Fruit fly (Drosophila melanogaster) whole organism, embryonic: ENCODE data around the gene CG44385.

Experiments used
- Bgb ChIP-seq: fragments of 200-800 bp; sonication (Bioruptor generic); IDR thresholded peaks from 2 replicates; pipeline ENCODE4 v1.3.6; 2022; ENCODE audit warnings: missing biosample characterization, missing genetic modification characterization; ENCODE audit not compliant: partially characterized antibody
- BtbVII ChIP-seq: fragments of 200-800 bp; sonication (Bioruptor generic); optimal IDR thresholded peaks from 3 replicates; lab custom pipeline; 2017; ENCODE audit warnings: missing biosample characterization, mild to moderate bottlenecking, missing genetic modification characterization
- CG11560 ChIP-seq: fragments of 200-800 bp; sonication (Bioruptor generic); IDR thresholded peaks from 3 replicates; pipeline ENCODE4 v1.3.6; 2022; ENCODE audit warnings: missing biosample characterization, missing genetic modification characterization
- CG12391 ChIP-seq: fragments of 200-800 bp; sonication (Bioruptor generic); optimal IDR thresholded peaks from 3 replicates; lab custom pipeline; 2018; ENCODE audit warnings: missing biosample characterization, mild to moderate bottlenecking, missing genetic modification characterization, moderate library complexity
- CG15514 ChIP-seq: fragments of 200-800 bp; sonication (Bioruptor generic); optimal IDR thresholded peaks from 3 replicates; lab custom pipeline; 2017; ENCODE audit warnings: missing biosample characterization, missing genetic modification characterization, mild to moderate bottlenecking, moderate library complexity, missing genetic modification reagents
- CG15601 ChIP-seq: fragments of 200-800 bp; sonication (Bioruptor generic); optimal IDR thresholded peaks from 3 replicates; lab custom pipeline; 2019; ENCODE audit warnings: missing biosample characterization, mild to moderate bottlenecking, missing genetic modification characterization, moderate library complexity
- CG16813 ChIP-seq: fragments of 200-800 bp; sonication (Bioruptor generic); IDR thresholded peaks from 3 replicates; pipeline ENCODE4 v1.3.6; 2022; ENCODE audit warnings: missing biosample characterization, missing genetic modification characterization; ENCODE audit not compliant: partially characterized antibody
- CG2116 ChIP-seq: fragments of 200-800 bp; sonication (Bioruptor generic); optimal IDR thresholded peaks from 3 replicates; lab custom pipeline; 2018; ENCODE audit warnings: missing biosample characterization, mild to moderate bottlenecking, missing genetic modification characterization
- CG2129 ChIP-seq: fragments of 200-800 bp; sonication (Bioruptor generic); IDR thresholded peaks from 2 replicates; pipeline ENCODE4 v1.3.6; 2022; ENCODE audit warnings: missing biosample characterization, missing genetic modification characterization; ENCODE audit not compliant: partially characterized antibody
- CG34224 ChIP-seq: fragments of 200-800 bp; sonication (Bioruptor generic); IDR thresholded peaks from 3 replicates; pipeline ENCODE4 v1.3.6; 2022; ENCODE audit warnings: missing biosample characterization, missing genetic modification characterization; ENCODE audit not compliant: partially characterized antibody
- CG6791 ChIP-seq: fragments of 200-800 bp; sonication (Bioruptor generic); IDR thresholded peaks from 3 replicates; pipeline ENCODE4 v1.3.6; 2022; ENCODE audit warnings: missing biosample characterization, missing genetic modification characterization; ENCODE audit not compliant: partially characterized antibody
- CG7963 ChIP-seq: fragments of 200-800 bp; sonication (Bioruptor generic); IDR thresholded peaks from 3 replicates; pipeline ENCODE4 v1.3.6; 2022; ENCODE audit warnings: missing biosample characterization, missing genetic modification characterization; ENCODE audit not compliant: partially characterized antibody
- Dip2 ChIP-seq: fragments of 200-800 bp; sonication (Bioruptor generic); IDR thresholded peaks from 2 replicates; pipeline ENCODE4 v1.3.6; 2022; ENCODE audit warnings: missing biosample characterization, missing genetic modification characterization
- Dll ChIP-seq: fragments of 200-800 bp; sonication (Bioruptor generic); IDR thresholded peaks from 4 replicates; pipeline ENCODE4 v1.3.6; 2022; ENCODE audit warnings: missing biosample characterization, missing genetic modification characterization; ENCODE audit not compliant: partially characterized antibody
- Doc3 ChIP-seq: fragments of 200-800 bp; sonication (Bioruptor generic); IDR thresholded peaks from 3 replicates; pipeline ENCODE4 v1.3.6; 2022; ENCODE audit warnings: missing biosample characterization, missing genetic modification characterization; ENCODE audit not compliant: partially characterized antibody
- Dp ChIP-seq: fragments of 200-800 bp; sonication (Bioruptor generic); optimal IDR thresholded peaks from 2 replicates; lab custom pipeline; 2018; ENCODE audit warnings: missing biosample characterization, mild to moderate bottlenecking, missing genetic modification characterization, moderate library complexity
- Dref ChIP-seq: fragments of 200-800 bp; sonication (Bioruptor generic); IDR thresholded peaks from 2 replicates; pipeline ENCODE4 v1.3.6; 2022; ENCODE audit warnings: missing biosample characterization, missing genetic modification characterization
- HLH4C ChIP-seq: fragments of 200-800 bp; sonication (Bioruptor generic); IDR thresholded peaks from 3 replicates; pipeline ENCODE4 v1.3.6; 2022; ENCODE audit warnings: missing biosample characterization, missing genetic modification characterization; ENCODE audit not compliant: partially characterized antibody
- MBD-R2 ChIP-seq: fragments of 200-800 bp; sonication (Bioruptor generic); IDR thresholded peaks from 2 replicates; pipeline ENCODE4 v1.3.6; 2022; ENCODE audit warnings: missing biosample characterization, missing genetic modification characterization
- MESR4 ChIP-seq: fragments of 200-800 bp; sonication (Bioruptor generic); optimal IDR thresholded peaks from 2 replicates; lab custom pipeline; 2018; ENCODE audit warnings: missing biosample characterization, mild to moderate bottlenecking, missing genetic modification characterization, moderate library complexity
- Med ChIP-seq: fragments of 200-800 bp; sonication (Bioruptor generic); peaks from one replicate; lab custom pipeline; 2016; ENCODE audit warnings: missing biosample characterization, missing genetic modification characterization, mild to moderate bottlenecking, inconsistent platforms, moderate library complexity
- Opbp ChIP-seq: fragments of 200-800 bp; sonication (Bioruptor generic); IDR thresholded peaks from 3 replicates; pipeline ENCODE4 v1.3.6; 2022; ENCODE audit warnings: missing biosample characterization, missing genetic modification characterization; ENCODE audit not compliant: partially characterized antibody
- amos ChIP-seq: fragments of 200-800 bp; sonication (Bioruptor generic); IDR thresholded peaks from 2 replicates; pipeline ENCODE4 v1.3.6; 2022; ENCODE audit warnings: missing biosample characterization, missing genetic modification characterization; ENCODE audit not compliant: partially characterized antibody
- ato ChIP-seq: fragments of 200-800 bp; sonication (Bioruptor generic); IDR thresholded peaks from 2 replicates; pipeline ENCODE4 v1.3.6; 2022; ENCODE audit warnings: missing biosample characterization, missing genetic modification characterization; ENCODE audit not compliant: partially characterized antibody
- caup ChIP-seq: fragments of 200-800 bp; sonication (Bioruptor generic); optimal IDR thresholded peaks from 3 replicates; lab custom pipeline; 2017; ENCODE audit warnings: missing biosample characterization, mild to moderate bottlenecking, missing genetic modification characterization, moderate library complexity; ENCODE audit not compliant: severe bottlenecking
- chinmo ChIP-seq: fragments of 200-800 bp; sonication (Bioruptor generic); IDR thresholded peaks from 4 replicates; pipeline ENCODE4 v1.3.6; 2022; ENCODE audit warnings: missing biosample characterization, missing genetic modification characterization; ENCODE audit not compliant: partially characterized antibody
- dan ChIP-seq: fragments of 200-800 bp; sonication (Bioruptor generic); IDR thresholded peaks from 2 replicates; pipeline ENCODE4 v1.3.6; 2022; ENCODE audit warnings: missing biosample characterization, missing genetic modification characterization
- gfzf ChIP-seq: fragments of 200-800 bp; sonication (Bioruptor generic); optimal IDR thresholded peaks from 2 replicates; lab custom pipeline; 2016; ENCODE audit warnings: missing biosample characterization, mild to moderate bottlenecking, missing genetic modification characterization, moderate library complexity
- hb ChIP-seq: fragments of 200-800 bp; sonication (Bioruptor generic); IDR thresholded peaks from 3 replicates; pipeline ENCODE4 v1.3.6; 2022; ENCODE audit warnings: missing biosample characterization, missing genetic modification characterization; ENCODE audit not compliant: partially characterized antibody
- inv ChIP-seq: fragments of 200-800 bp; sonication (Bioruptor generic); IDR thresholded peaks from 2 replicates; pipeline ENCODE4 v1.3.6; 2022; ENCODE audit warnings: missing biosample characterization, missing genetic modification characterization; ENCODE audit not compliant: partially characterized antibody
- knrl ChIP-seq: fragments of 200-800 bp; sonication (Bioruptor generic); IDR thresholded peaks from 3 replicates; pipeline ENCODE4 v1.3.6; 2022; ENCODE audit warnings: missing biosample characterization, missing genetic modification characterization; ENCODE audit not compliant: partially characterized antibody
- lbe ChIP-seq: fragments of 200-800 bp; sonication (Bioruptor generic); optimal IDR thresholded peaks from 2 replicates; lab custom pipeline; 2016; ENCODE audit warnings: missing biosample characterization, mild to moderate bottlenecking, missing genetic modification characterization
- nerfin-2 ChIP-seq: fragments of 200-800 bp; sonication (Bioruptor generic); IDR thresholded peaks from 2 replicates; pipeline ENCODE4 v1.3.6; 2022; ENCODE audit warnings: missing biosample characterization, missing genetic modification characterization; ENCODE audit not compliant: partially characterized antibody
- nmo ChIP-seq: fragments of 200-800 bp; sonication (Bioruptor generic); optimal IDR thresholded peaks from 2 replicates; lab custom pipeline; 2018; ENCODE audit warnings: missing biosample characterization, mild to moderate bottlenecking, missing genetic modification characterization, moderate library complexity
- pzg ChIP-seq: fragments of 200-800 bp; sonication (Bioruptor generic); optimal IDR thresholded peaks from 3 replicates; lab custom pipeline; 2018; ENCODE audit warnings: missing biosample characterization, mild to moderate bottlenecking, missing genetic modification characterization, moderate library complexity
- sens ChIP-seq: fragments of 200-800 bp; sonication (Bioruptor generic); peaks from one replicate; lab custom pipeline; 2016; ENCODE audit warnings: missing biosample characterization, missing genetic modification characterization
- tna ChIP-seq: fragments of 200-800 bp; sonication (Bioruptor generic); IDR thresholded peaks from 2 replicates; pipeline ENCODE4 v1.3.6; 2022; ENCODE audit warnings: missing biosample characterization, missing genetic modification characterization; ENCODE audit not compliant: partially characterized antibody
- unc-4 ChIP-seq: fragments of 200-800 bp; sonication (Bioruptor generic); IDR thresholded peaks from 2 replicates; pipeline ENCODE4 v1.3.6; 2022; ENCODE audit warnings: missing biosample characterization, missing genetic modification characterization; ENCODE audit not compliant: partially characterized antibody
- usp ChIP-seq: fragments of >200 bp; optimal IDR thresholded peaks from 2 replicates; lab custom pipeline; 2017; ENCODE audit warnings: missing biosample characterization, missing genetic modification characterization
- vnd ChIP-seq: fragments of 200-800 bp; sonication (Bioruptor generic); IDR thresholded peaks from 3 replicates; pipeline ENCODE4 v1.3.6; 2022; ENCODE audit warnings: missing biosample characterization, missing genetic modification characterization; ENCODE audit not compliant: partially characterized antibody
- vvl ChIP-seq: fragments of 200-800 bp; sonication (Bioruptor generic); IDR thresholded peaks from 2 replicates; pipeline ENCODE4 v1.3.6; 2022; ENCODE audit warnings: missing biosample characterization, missing genetic modification characterization
- zen2 ChIP-seq: fragments of 200-800 bp; sonication (Bioruptor generic); IDR thresholded peaks from 3 replicates; pipeline ENCODE4 v1.3.6; 2022; ENCODE audit warnings: missing biosample characterization, missing genetic modification characterization; ENCODE audit not compliant: partially characterized antibody

CG44385 gene

DNA sequence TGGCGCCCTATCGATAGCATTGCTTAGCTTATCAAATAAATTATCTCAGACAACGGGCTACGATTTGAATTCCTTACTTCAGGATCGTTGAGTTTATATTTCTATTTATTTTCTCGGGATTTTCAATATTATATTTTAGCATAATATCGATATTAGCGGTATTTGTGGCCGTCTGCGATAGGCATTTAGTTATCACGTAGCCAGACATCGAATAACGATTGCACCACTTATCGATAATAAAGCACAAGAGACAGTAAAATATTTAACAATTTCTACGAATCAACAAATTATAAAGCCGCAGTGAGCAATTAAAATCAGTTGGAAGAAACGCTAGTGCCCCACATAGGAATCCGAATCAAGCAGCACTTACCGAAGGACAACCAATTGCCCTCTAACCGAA lies 42.1 kb downstream of the CG44385 start, which contains the start of gene CG2076 (continued):
- TF ChIP-seq Dll (GFP tag; lab: Robert Waterston, UW): peak; percentile 90
- TF ChIP-seq Dref: peak; percentile 87
- peak; percentile 28 for TF ChIP-seq MESR4 (GFP tag; lab: Kevin White, UChicago)
- peak; percentile 89 for TF ChIP-seq CG16813 (GFP tag; lab: Robert Waterston, UW)
- TF ChIP-seq knrl: peak; percentile 89
- peak; percentile 93 for TF ChIP-seq CG34224 (GFP tag; lab: Robert Waterston, UW)
- no peak for TF ChIP-seq dan
- peak; percentile 92 for TF ChIP-seq CG6791 (GFP tag; lab: Robert Waterston, UW)
- peak; percentile 81; the same call in 3 of the 4 replicates for TF ChIP-seq chinmo
- TF ChIP-seq Doc3 (GFP tag; lab: Robert Waterston, UW): peak; percentile 86
- peak; percentile 97 for TF ChIP-seq nerfin-2 (GFP tag; lab: Robert Waterston, UW)
- peak; percentile 92 for TF ChIP-seq vnd
- TF ChIP-seq sens: peak; percentile 41
- peak; percentile 84 for TF ChIP-seq amos (GFP tag; lab: Robert Waterston, UW)
- peak; percentile 95 for TF ChIP-seq hb (GFP tag; lab: Robert Waterston, UW)
- peak; percentile 73 for TF ChIP-seq CG2116 (GFP tag; lab: Kevin White, UChicago)
- peak; percentile 93 for TF ChIP-seq CG11560 (tag; lab: Robert Waterston, UW)
- TF ChIP-seq CG2129 (GFP tag; lab: Robert Waterston, UW): peak; percentile 23; the same call in 1 of the 2 replicates
- 0 out of 2 replicates have a peak, but pooled peaks have one; percentile 11 for TF ChIP-seq vvl (GFP tag; lab: Robert Waterston, UW)
- peak; percentile 24 for TF ChIP-seq Med (GFP tag; lab: Kevin White, UChicago)
- TF ChIP-seq lbe: peak; percentile 6
- peak; percentile 14 for TF ChIP-seq gfzf (GFP tag; lab: Kevin White, UChicago)
- TF ChIP-seq Bgb: peak; percentile 92
- TF ChIP-seq MBD-R2: peak; percentile 57
- TF ChIP-seq ato (GFP tag; lab: Robert Waterston, UW): peak; percentile 83
- peak; percentile 84 for TF ChIP-seq unc-4
- TF ChIP-seq CG7963 (GFP tag; lab: Robert Waterston, UW): peak; percentile 94
- TF ChIP-seq Dip2 (GFP tag; lab: Robert Waterston, UW): no peak
- TF ChIP-seq pzg (GFP tag; lab: Kevin White, UChicago): peak; percentile 56
- peak; percentile 22 for TF ChIP-seq nmo (GFP tag; lab: Kevin White, UChicago)
- TF ChIP-seq CG12391 (tag; lab: Kevin White, UChicago): peak; percentile 4
- TF ChIP-seq HLH4C (GFP tag; lab: Robert Waterston, UW): peak; percentile 97
- peak; percentile 95 for TF ChIP-seq tna
- TF ChIP-seq usp (GFP tag; lab: Kevin White, UChicago): no peak
- no peak for TF ChIP-seq caup
- TF ChIP-seq BtbVII: no peak
- TF ChIP-seq CG15514 (GFP tag; lab: Kevin White, UChicago): peak; percentile 23
- TF ChIP-seq CG15601 (tag; lab: Kevin White, UChicago): no peak
- peak; percentile 87; the same call in 2 of the 3 replicates for TF ChIP-seq zen2
- TF ChIP-seq Opbp: peak; percentile 82; the same call in 2 of the 3 replicates
- peak; percentile 84 for TF ChIP-seq inv (GFP tag; lab: Robert Waterston, UW)
- peak; percentile 77 for TF ChIP-seq Dp (GFP tag; lab: Kevin White, UChicago)
